Fruit fly (Drosophila melanogaster) whole organism, embryonic: ENCODE results near the gene CG13108.

Source experiments
- CG11723 ChIP-seq: fragments of 200-800 bp; sonication (Bioruptor generic); optimal IDR thresholded peaks from 2 replicates; lab custom pipeline; 2017; ENCODE audit warnings: missing biosample characterization, mild to moderate bottlenecking, missing genetic modification characterization
- CG13894 ChIP-seq: fragments of 200-800 bp; sonication (Bioruptor generic); optimal IDR thresholded peaks from 3 replicates; lab custom pipeline; 2018; ENCODE audit warnings: missing biosample characterization, mild to moderate bottlenecking, missing genetic modification characterization, moderate library complexity
- CG8359 ChIP-seq: fragments of 200-800 bp; sonication (Bioruptor generic); optimal IDR thresholded peaks from 2 replicates; lab custom pipeline; 2017; ENCODE audit warnings: missing biosample characterization, mild to moderate bottlenecking, missing genetic modification characterization, borderline replicate concordance
- Eip74EF ChIP-seq, 2 experiments: fragments of 200-800 bp in 1 of 2; fragments of >200 bp in 1 of 2; sonication (Bioruptor generic) in 1 of 2; optimal IDR thresholded peaks; 2 replicates each; lab custom pipeline; 2017 to 2019; ENCODE audit warnings: missing biosample characterization in 2 of 2, missing genetic modification characterization in 2 of 2, mild to moderate bottlenecking in 1 of 2, moderate library complexity in 1 of 2
- Fer1 ChIP-seq: fragments of 200-800 bp; sonication (Bioruptor generic); optimal IDR thresholded peaks from 2 replicates; lab custom pipeline; 2017; ENCODE audit warnings: missing biosample characterization, mild to moderate bottlenecking, missing genetic modification characterization
- Lpt ChIP-seq: fragments of >200 bp; optimal IDR thresholded peaks from 2 replicates; lab custom pipeline; 2018; ENCODE audit warnings: missing biosample characterization, missing genetic modification characterization
- Mes4 ChIP-seq: fragments of 200-800 bp; sonication (Bioruptor generic); optimal IDR thresholded peaks from 2 replicates; lab custom pipeline; 2016; ENCODE audit warnings: missing biosample characterization, missing genetic modification characterization
- Spps ChIP-seq: fragments of 200-800 bp; sonication (Bioruptor generic); optimal IDR thresholded peaks from 2 replicates; lab custom pipeline; 2018; ENCODE audit warnings: missing biosample characterization, mild to moderate bottlenecking, missing genetic modification characterization
- Taf1 ChIP-seq: fragments of 200-800 bp; sonication (Bioruptor generic); IDR thresholded peaks from 2 replicates; pipeline ENCODE4 v1.3.6; 2022; ENCODE audit warnings: missing biosample characterization, missing genetic modification characterization
- corto ChIP-seq: fragments of 200-800 bp; sonication (Bioruptor generic); optimal IDR thresholded peaks from 2 replicates; lab custom pipeline; 2016; ENCODE audit warnings: missing biosample characterization, mild to moderate bottlenecking, missing genetic modification characterization, moderate library complexity
- tin ChIP-seq: fragments of 200-800 bp; sonication (Bioruptor generic); optimal IDR thresholded peaks from 3 replicates; lab custom pipeline; 2016; ENCODE audit warnings: missing biosample characterization, missing genetic modification characterization
- usp ChIP-seq: fragments of >200 bp; optimal IDR thresholded peaks from 2 replicates; lab custom pipeline; 2017; ENCODE audit warnings: missing biosample characterization, missing genetic modification characterization

DNA sequence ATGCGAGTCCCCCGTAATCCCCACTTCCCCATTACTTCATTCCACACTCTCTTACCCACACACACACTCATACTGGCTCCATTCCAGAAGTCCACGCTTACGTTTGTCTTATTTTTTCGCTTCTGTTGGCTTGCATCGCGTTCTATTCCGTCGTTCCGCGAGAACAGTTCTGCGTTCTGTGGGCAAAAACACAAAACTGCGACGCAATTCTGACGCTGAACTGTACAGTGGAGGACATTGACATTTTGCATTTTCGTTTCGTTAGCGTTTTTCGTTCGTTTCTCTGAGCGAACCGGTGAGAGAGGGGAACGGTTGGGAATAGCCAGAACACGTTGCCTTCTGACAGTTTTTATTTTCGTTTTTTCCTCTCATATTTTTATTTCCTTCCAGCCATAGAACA lies 39.4 kb downstream of the CG13108 start:
- no peak for TF ChIP-seq CG8359 (GFP tag; lab: Kevin White, UChicago)
- no peak for TF ChIP-seq Lpt
- TF ChIP-seq Fer1 (GFP tag; lab: Kevin White, UChicago), result peak; percentile 8
- no peak for TF ChIP-seq Mes4 (GFP tag; lab: Kevin White, UChicago)
- TF ChIP-seq corto (GFP tag; lab: Kevin White, UChicago), result peak; percentile 37
- TF ChIP-seq CG13894, result peak; percentile 69
- peak; percentile 16 for TF ChIP-seq CG11723 (GFP tag; lab: Kevin White, UChicago)
- no peak for TF ChIP-seq Eip74EF (GFP tag; optimal IDR thresholded peaks at IDR 0.05; lab: Kevin White, UChicago)
- TF ChIP-seq Taf1 (GFP tag; lab: Robert Waterston, UW), result no peak
- no peak for TF ChIP-seq usp (GFP tag; lab: Kevin White, UChicago)
- no peak for TF ChIP-seq Spps (tag; lab: Kevin White, UChicago)
- no peak for TF ChIP-seq tin (GFP tag; lab: Kevin White, UChicago)
